Worm (Caenorhabditis elegans) whole organism, L4/young adult: Measurements from ENCODE around the gene col-116.

Source experiments
- W03F9.2 ChIP-seq: fragments of 150-350 bp; optimal IDR thresholded peaks from 2 replicates; lab custom pipeline; 2014; ENCODE audit warnings: missing biosample characterization, missing genetic modification characterization
- dao-5 ChIP-seq: sonication (generic microtip); optimal IDR thresholded peaks from 2 replicates; lab custom pipeline; 2016; ENCODE audit warnings: missing genotype, missing genetic modification characterization, moderate library complexity, missing compliant biosample characterization
- him-1 ChIP-seq: sonication (generic microtip); optimal IDR thresholded peaks from 2 replicates; lab custom pipeline; 2016; ENCODE audit warnings: missing genotype, missing genetic modification reagents, missing genetic modification characterization, missing compliant biosample characterization

ce11 chrIV:8384737-8385136 is 29.0 kb downstream of the col-116 start:
- TF ChIP-seq him-1 (tag; lab: Kevin White, UChicago) (no peak), dao-5 (tag; lab: Kevin White, UChicago) (no peak), W03F9.2 (tag; lab: Kevin White, UChicago) (no peak)
